Fruit fly (Drosophila melanogaster) whole organism, adult: ENCODE data around the gene Ttc19.
A peak's percentile ranks its signal among the peaks of the same experiment; 100 is the strongest.

Experiments used
- CG12768 ChIP-seq: fragments of 200-800 bp; sonication (Bioruptor generic); optimal IDR thresholded peaks from 2 replicates; lab custom pipeline; 2017; ENCODE audit warnings: missing biosample characterization, missing genetic modification characterization, mild to moderate bottlenecking, moderate library complexity, missing genetic modification reagents
- CG1620 ChIP-seq: fragments of 200-800 bp; sonication (Bioruptor generic); optimal IDR thresholded peaks from 2 replicates; lab custom pipeline; 2016; ENCODE audit warnings: missing biosample characterization, missing genetic modification characterization
- CG5204 ChIP-seq: fragments of 200-800 bp; sonication (Bioruptor generic); optimal IDR thresholded peaks from 2 replicates; lab custom pipeline; 2016; ENCODE audit warnings: missing biosample characterization, missing genetic modification characterization
- CG7045 ChIP-seq: fragments of 200-800 bp; sonication (Bioruptor generic); optimal IDR thresholded peaks from 2 replicates; lab custom pipeline; 2017; ENCODE audit warnings: missing biosample characterization, mild to moderate bottlenecking, missing genetic modification characterization
- CG7101 ChIP-seq: fragments of 200-800 bp; sonication (Bioruptor generic); optimal IDR thresholded peaks from 2 replicates; lab custom pipeline; 2018; ENCODE audit warnings: missing biosample characterization, mild to moderate bottlenecking, missing genetic modification characterization, moderate library complexity
- Clk ChIP-seq: fragments of 200-800 bp; sonication (Bioruptor generic); optimal IDR thresholded peaks from 2 replicates; lab custom pipeline; 2017; ENCODE audit warnings: missing biosample characterization, missing genetic modification characterization
- Mnt ChIP-seq: fragments of 200-800 bp; sonication (Bioruptor generic); optimal IDR thresholded peaks from 2 replicates; lab custom pipeline; 2016; ENCODE audit warnings: missing biosample characterization, mild to moderate bottlenecking, missing genetic modification characterization
- bab1 ChIP-seq: fragments of 200-800 bp; sonication (Bioruptor generic); optimal IDR thresholded peaks from 3 replicates; lab custom pipeline; 2019; ENCODE audit warnings: missing biosample characterization, mild to moderate bottlenecking, missing genetic modification characterization, moderate library complexity
- cic ChIP-seq: fragments of 200-800 bp; sonication (Bioruptor generic); optimal IDR thresholded peaks from 2 replicates; lab custom pipeline; 2017; ENCODE audit warnings: missing biosample characterization, mild to moderate bottlenecking, missing genetic modification characterization, moderate library complexity
- kay ChIP-seq: fragments of 200-800 bp; sonication (Bioruptor generic); peaks from one replicate; lab custom pipeline; 2016; ENCODE audit warnings: missing biosample characterization, missing genetic modification characterization, borderline replicate concordance
- pad ChIP-seq: fragments of 200-800 bp; sonication (Bioruptor generic); optimal IDR thresholded peaks from 3 replicates; lab custom pipeline; 2017; ENCODE audit warnings: missing biosample characterization, missing genetic modification characterization, mild to moderate bottlenecking, moderate library complexity, missing genetic modification reagents

DNA sequence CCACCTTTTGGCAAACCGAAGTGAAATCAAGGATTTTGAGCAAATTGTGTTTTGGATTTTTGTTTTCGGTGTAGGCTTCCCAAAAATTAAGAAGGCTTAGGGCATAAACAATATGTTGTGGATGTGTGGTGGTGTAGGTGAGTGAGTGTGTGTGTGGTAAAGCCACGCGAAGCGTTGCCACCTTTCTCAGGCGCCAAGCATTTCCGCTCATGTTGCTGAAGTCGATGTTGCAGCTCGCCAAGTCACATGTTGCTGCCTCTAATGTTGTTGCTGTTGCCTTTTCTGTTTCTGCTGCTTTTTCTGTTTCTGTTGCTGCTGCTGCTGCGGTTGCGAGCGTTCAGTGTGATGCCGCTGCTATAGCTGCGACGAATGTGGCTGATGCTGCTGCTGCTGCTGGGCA is 34.8 kb upstream of the Ttc19 start:
- TF ChIP-seq bab1 (GFP tag; lab: Kevin White, UChicago) (no peak), Mnt (no peak), CG12768 (GFP tag; lab: Kevin White, UChicago) (no peak), kay (GFP tag; lab: Kevin White, UChicago) (peak; percentile 7), CG1620 (no peak), CG7101 (tag; lab: Kevin White, UChicago) (no peak), Clk (no peak), cic (GFP tag; lab: Kevin White, UChicago) (no peak), pad (no peak), CG7045 (no peak), CG5204 (GFP tag; lab: Kevin White, UChicago) (no peak)
